Fruit fly (Drosophila melanogaster) whole organism, embryonic: ENCODE results near the gene CG4297.
A peak's percentile ranks its signal among the peaks of the same experiment; 100 is the strongest.

ENCODE experiments used
- Aef1 ChIP-seq: fragments of 200-800 bp; sonication (Bioruptor generic); IDR thresholded peaks from 3 replicates; pipeline ENCODE4 v1.3.6; 2022; ENCODE audit warnings: missing biosample characterization, missing genetic modification characterization
- Antp ChIP-seq: fragments of 200-800 bp; sonication (Bioruptor generic); optimal IDR thresholded peaks from 3 replicates; lab custom pipeline; 2016; ENCODE audit warnings: missing biosample characterization, missing genetic modification characterization
- Atf3 ChIP-seq: fragments of 200-800 bp; sonication (Bioruptor generic); optimal IDR thresholded peaks from 3 replicates; lab custom pipeline; 2016; ENCODE audit warnings: missing biosample characterization, missing genetic modification characterization
- CG11456 ChIP-seq: fragments of 200-800 bp; sonication (Bioruptor generic); IDR thresholded peaks from 3 replicates; pipeline ENCODE4 v1.3.6; 2022; ENCODE audit warnings: missing biosample characterization, missing genetic modification characterization
- CG11695 ChIP-seq: fragments of 200-800 bp; sonication (Bioruptor generic); IDR thresholded peaks from 3 replicates; pipeline ENCODE4 v1.3.6; 2022; ENCODE audit warnings: missing biosample characterization, missing genetic modification characterization
- CG12391 ChIP-seq: fragments of 200-800 bp; sonication (Bioruptor generic); optimal IDR thresholded peaks from 3 replicates; lab custom pipeline; 2018; ENCODE audit warnings: missing biosample characterization, mild to moderate bottlenecking, missing genetic modification characterization, moderate library complexity
- CG12942 ChIP-seq: fragments of 200-800 bp; sonication (Bioruptor generic); optimal IDR thresholded peaks from 3 replicates; lab custom pipeline; 2016; ENCODE audit warnings: missing biosample characterization, missing genetic modification characterization
- CG1529 ChIP-seq: fragments of 200-800 bp; sonication (Bioruptor generic); optimal IDR thresholded peaks from 3 replicates; lab custom pipeline; 2018; ENCODE audit warnings: missing biosample characterization, missing genetic modification characterization
- CG1602 ChIP-seq: fragments of 200-800 bp; sonication (Bioruptor generic); optimal IDR thresholded peaks from 3 replicates; lab custom pipeline; 2016; ENCODE audit warnings: missing biosample characterization, missing genetic modification characterization
- CG18619 ChIP-seq: fragments of 200-800 bp; sonication (Bioruptor generic); optimal IDR thresholded peaks from 3 replicates; lab custom pipeline; 2017; ENCODE audit warnings: missing biosample characterization, mild to moderate bottlenecking, missing genetic modification characterization
- CG34224 ChIP-seq: fragments of 200-800 bp; sonication (Bioruptor generic); IDR thresholded peaks from 3 replicates; pipeline ENCODE4 v1.3.6; 2022; ENCODE audit warnings: missing biosample characterization, missing genetic modification characterization; ENCODE audit not compliant: partially characterized antibody
- CG43689 ChIP-seq: fragments of 200-800 bp; sonication (Bioruptor generic); IDR thresholded peaks from 2 replicates; pipeline ENCODE4 v1.3.6; 2022; ENCODE audit warnings: missing biosample characterization, missing genetic modification characterization
- CG6175 ChIP-seq: fragments of 200-800 bp; sonication (Bioruptor generic); IDR thresholded peaks from 3 replicates; pipeline ENCODE4 v1.3.6; 2022; ENCODE audit warnings: missing biosample characterization, missing genetic modification characterization
- CG6683 ChIP-seq: fragments of 200-800 bp; sonication (Bioruptor generic); optimal IDR thresholded peaks from 2 replicates; lab custom pipeline; 2017; ENCODE audit warnings: missing biosample characterization, mild to moderate bottlenecking, missing genetic modification characterization, missing genetic modification reagents
- CG6765 ChIP-seq: fragments of 200-800 bp; sonication (Bioruptor generic); optimal IDR thresholded peaks from 3 replicates; lab custom pipeline; 2017; ENCODE audit warnings: missing biosample characterization, mild to moderate bottlenecking, missing genetic modification characterization
- CG6813 ChIP-seq: fragments of 200-800 bp; sonication (Bioruptor generic); optimal IDR thresholded peaks from 2 replicates; lab custom pipeline; 2017; ENCODE audit warnings: missing biosample characterization, missing genetic modification characterization, mild to moderate bottlenecking, moderate library complexity, missing genetic modification reagents
- CG7745 ChIP-seq: fragments of 200-800 bp; sonication (Bioruptor generic); optimal IDR thresholded peaks from 2 replicates; lab custom pipeline; 2018; ENCODE audit warnings: missing biosample characterization, mild to moderate bottlenecking, missing genetic modification characterization, moderate library complexity
- CG9609 ChIP-seq: fragments of 200-800 bp; sonication (Bioruptor generic); optimal IDR thresholded peaks from 3 replicates; lab custom pipeline; 2016; ENCODE audit warnings: missing biosample characterization, missing genetic modification characterization
- CG9727 ChIP-seq: fragments of 200-800 bp; sonication (Bioruptor generic); optimal IDR thresholded peaks from 3 replicates; lab custom pipeline; 2017; ENCODE audit warnings: missing biosample characterization, mild to moderate bottlenecking, missing genetic modification characterization
- CHES-1-like ChIP-seq: fragments of 200-800 bp; sonication (Bioruptor generic); optimal IDR thresholded peaks from 2 replicates; lab custom pipeline; 2016; ENCODE audit warnings: missing biosample characterization, missing genetic modification characterization
- ERR ChIP-seq: fragments of 200-800 bp; sonication (Bioruptor generic); optimal IDR thresholded peaks from 2 replicates; lab custom pipeline; 2016; ENCODE audit warnings: missing biosample characterization, missing genetic modification characterization
- Eip74EF ChIP-seq, 2 experiments: fragments of 200-800 bp in 1 of 2; fragments of >200 bp in 1 of 2; sonication (Bioruptor generic) in 1 of 2; optimal IDR thresholded peaks; 2 replicates each; lab custom pipeline; 2017 to 2019; ENCODE audit warnings: missing biosample characterization in 2 of 2, missing genetic modification characterization in 2 of 2, mild to moderate bottlenecking in 1 of 2, moderate library complexity in 1 of 2
- Elba2 ChIP-seq: fragments of 200-800 bp; sonication (Bioruptor generic); optimal IDR thresholded peaks from 3 replicates; lab custom pipeline; 2016; ENCODE audit warnings: missing biosample characterization, missing genetic modification characterization
- Fer1 ChIP-seq: fragments of 200-800 bp; sonication (Bioruptor generic); optimal IDR thresholded peaks from 2 replicates; lab custom pipeline; 2017; ENCODE audit warnings: missing biosample characterization, mild to moderate bottlenecking, missing genetic modification characterization
- GATAe ChIP-seq: fragments of 200-800 bp; sonication (Bioruptor generic); conservative IDR thresholded peaks from 2 replicates; pipeline ENCODE4 v1.3.6; 2022; ENCODE audit warnings: missing biosample characterization, missing genetic modification characterization
- Gug ChIP-seq: fragments of 200-800 bp; sonication (Bioruptor generic); IDR thresholded peaks from 4 replicates; pipeline ENCODE4 v1.3.6; 2022; ENCODE audit warnings: missing biosample characterization, missing genetic modification characterization
- HHEX ChIP-seq: fragments of 200-800 bp; sonication (Bioruptor generic); optimal IDR thresholded peaks from 3 replicates; lab custom pipeline; 2017; ENCODE audit warnings: missing biosample characterization, mild to moderate bottlenecking, missing genetic modification characterization, missing genetic modification reagents
- NC2β ChIP-seq: fragments of 200-800 bp; sonication (Bioruptor generic); optimal IDR thresholded peaks from 2 replicates; lab custom pipeline; 2016; ENCODE audit warnings: missing biosample characterization, missing genetic modification characterization
- Sin3A ChIP-seq: fragments of >200 bp; optimal IDR thresholded peaks from 2 replicates; lab custom pipeline; 2018
- Stat92E ChIP-seq, 3 experiments: fragments of >200 bp in 2 of 3; fragments of 200-800 bp in 1 of 3; sonication (Bioruptor generic) in 1 of 3; optimal IDR thresholded peaks; 2 replicates each; lab custom pipeline; 2017 to 2019; ENCODE audit warnings: missing biosample characterization in 3 of 3, missing genetic modification characterization in 3 of 3, mild to moderate bottlenecking in 1 of 3, moderate library complexity in 1 of 3
- Tbp ChIP-seq: fragments of >200 bp; optimal IDR thresholded peaks from 2 replicates; lab custom pipeline; 2018; ENCODE audit warnings: missing biosample characterization, missing genetic modification characterization
- chif ChIP-seq, 2 experiments: fragments of 200-800 bp; sonication (Bioruptor generic); optimal IDR thresholded peaks; 3 replicates each; lab custom pipeline; 2016; ENCODE audit warnings: missing biosample characterization in 2 of 2, missing genetic modification characterization in 2 of 2
- chinmo ChIP-seq: fragments of 200-800 bp; sonication (Bioruptor generic); IDR thresholded peaks from 4 replicates; pipeline ENCODE4 v1.3.6; 2022; ENCODE audit warnings: missing biosample characterization, missing genetic modification characterization; ENCODE audit not compliant: partially characterized antibody
- cwo ChIP-seq: fragments of 200-800 bp; sonication (Bioruptor generic); optimal IDR thresholded peaks from 3 replicates; lab custom pipeline; 2017; ENCODE audit warnings: missing biosample characterization, missing genetic modification characterization, mild to moderate bottlenecking, moderate library complexity, missing genetic modification reagents
- dimm ChIP-seq: fragments of 200-800 bp; sonication (Bioruptor generic); IDR thresholded peaks from 2 replicates; pipeline ENCODE4 v1.3.6; 2022; ENCODE audit warnings: missing biosample characterization, missing genetic modification characterization
- disco-r ChIP-seq: fragments of 200-800 bp; sonication (Bioruptor generic); optimal IDR thresholded peaks from 2 replicates; lab custom pipeline; 2016; ENCODE audit warnings: missing biosample characterization, missing genetic modification characterization
- dmrt11E ChIP-seq: fragments of 200-800 bp; sonication (Bioruptor generic); optimal IDR thresholded peaks from 3 replicates; lab custom pipeline; 2018; ENCODE audit warnings: missing biosample characterization, mild to moderate bottlenecking, missing genetic modification characterization, moderate library complexity
- esg ChIP-seq: fragments of 200-800 bp; sonication (Bioruptor generic); conservative IDR thresholded peaks from 2 replicates; pipeline ENCODE4 v1.3.6; 2022; ENCODE audit warnings: missing biosample characterization, missing genetic modification characterization
- gcm ChIP-seq: fragments of 200-800 bp; sonication (Bioruptor generic); optimal IDR thresholded peaks from 2 replicates; lab custom pipeline; 2019; ENCODE audit warnings: missing biosample characterization, mild to moderate bottlenecking, missing genetic modification characterization, moderate library complexity
- ham ChIP-seq: fragments of 200-800 bp; sonication (Bioruptor generic); IDR thresholded peaks from 2 replicates; pipeline ENCODE4 v1.3.6; 2022; ENCODE audit warnings: missing biosample characterization, missing genetic modification characterization
- lmd ChIP-seq: fragments of 200-800 bp; sonication (Bioruptor generic); IDR thresholded peaks from 2 replicates; pipeline ENCODE4 v1.3.6; 2022; ENCODE audit warnings: missing biosample characterization, missing genetic modification characterization
- luna ChIP-seq: fragments of 200-800 bp; sonication (Bioruptor generic); optimal IDR thresholded peaks from 2 replicates; lab custom pipeline; 2016; ENCODE audit warnings: missing biosample characterization, missing genetic modification characterization
- onecut ChIP-seq: fragments of 200-800 bp; sonication (Bioruptor generic); IDR thresholded peaks from 2 replicates; pipeline ENCODE4 v1.3.6; 2022; ENCODE audit warnings: missing biosample characterization, missing genetic modification characterization
- ro ChIP-seq: fragments of 200-800 bp; sonication (Bioruptor generic); IDR thresholded peaks from 2 replicates; pipeline ENCODE4 v1.3.6; 2022; ENCODE audit warnings: missing biosample characterization, missing genetic modification characterization
- row ChIP-seq: fragments of 200-800 bp; sonication (Bioruptor generic); IDR thresholded peaks from 3 replicates; pipeline ENCODE4 v1.3.6; 2022; ENCODE audit warnings: missing biosample characterization, missing genetic modification characterization
- salm ChIP-seq: fragments of 200-800 bp; sonication (Bioruptor generic); optimal IDR thresholded peaks from 2 replicates; lab custom pipeline; 2018; ENCODE audit warnings: missing biosample characterization, mild to moderate bottlenecking, missing genetic modification characterization
- schlank ChIP-seq: fragments of 200-800 bp; sonication (Bioruptor generic); optimal IDR thresholded peaks from 2 replicates; lab custom pipeline; 2018; ENCODE audit warnings: missing biosample characterization, mild to moderate bottlenecking, missing genetic modification characterization
- unc-4 ChIP-seq: fragments of 200-800 bp; sonication (Bioruptor generic); IDR thresholded peaks from 2 replicates; pipeline ENCODE4 v1.3.6; 2022; ENCODE audit warnings: missing biosample characterization, missing genetic modification characterization; ENCODE audit not compliant: partially characterized antibody
- vfl ChIP-seq: fragments of 200-800 bp; sonication (Bioruptor generic); optimal IDR thresholded peaks from 2 replicates; lab custom pipeline; 2016; ENCODE audit warnings: missing biosample characterization, missing genetic modification characterization

Gene CG4297

dm6 chr2L:441927-442691, 29.9 kb downstream of the CG4297 start (continued):
- TF ChIP-seq CG18619 (GFP tag; lab: Kevin White, UChicago) (peak; percentile 56), Eip74EF (GFP tag; optimal IDR thresholded peaks at IDR 0.05; lab: Kevin White, UChicago) (peak in 1 of 2 experiments; percentile 33), Sin3A (no peak), esg (peak; percentile 87), CG7745 (tag; lab: Kevin White, UChicago) (no peak), luna (GFP tag; lab: Kevin White, UChicago) (no peak), GATAe (GFP tag; lab: Robert Waterston, UW) (no peak), NC2β (GFP tag; lab: Kevin White, UChicago) (peak; percentile 83), Elba2 (GFP tag; lab: Kevin White, UChicago) (peak; percentile 13), CG1529 (GFP tag; lab: Kevin White, UChicago) (peak; percentile 81), Antp (peak; percentile 89), CG6765 (no peak), chif (GFP tag; optimal IDR thresholded peaks at IDR 0.05; lab: Kevin White, UChicago) (peak; percentile 78 to 94), CG1602 (peak; percentile 83), CG6683 (GFP tag; lab: Kevin White, UChicago) (no peak), ro (GFP tag; lab: Robert Waterston, UW) (peak; percentile 62; the same call in 1 of the 2 replicates), CG6813 (GFP tag; lab: Kevin White, UChicago) (peak; percentile 80), cwo (peak; percentile 44), CG43689 (GFP tag; lab: Robert Waterston, UW) (peak; percentile 28; the same call in 1 of the 2 replicates), Atf3 (GFP tag; lab: Kevin White, UChicago) (peak; percentile 84), onecut (GFP tag; lab: Robert Waterston, UW) (peak; percentile 80), gcm (GFP tag; lab: Kevin White, UChicago) (peak; percentile 86), Stat92E (GFP tag; optimal IDR thresholded peaks at IDR 0.05; lab: Kevin White, UChicago) (peak in 1 of 3 experiments; percentile 64), vfl (GFP tag; lab: Kevin White, UChicago) (peak; percentile 54), Tbp (GFP tag; lab: Kevin White, UChicago) (no peak), CG12942 (GFP tag; lab: Kevin White, UChicago) (peak; percentile 79), disco-r (GFP tag; lab: Kevin White, UChicago) (no peak), row (GFP tag; lab: Robert Waterston, UW) (peak; percentile 83), CG11695 (peak; percentile 53; the same call in 1 of the 3 replicates), Gug (peak; percentile 84; the same call in 3 of the 4 replicates), ham (GFP tag; lab: Robert Waterston, UW) (no peak), dimm (GFP tag; lab: Robert Waterston, UW) (peak; percentile 35; the same call in 1 of the 2 replicates), CG9727 (peak; percentile 85), CHES-1-like (GFP tag; lab: Kevin White, UChicago) (peak; percentile 78), CG12391 (tag; lab: Kevin White, UChicago) (peak; percentile 87), ERR (GFP tag; lab: Kevin White, UChicago) (peak; percentile 27), Fer1 (GFP tag; lab: Kevin White, UChicago) (no peak), dmrt11E (peak; percentile 90), Aef1 (GFP tag; lab: Robert Waterston, UW) (peak; percentile 67), CG11456 (GFP tag; lab: Robert Waterston, UW) (0 out of 3 replicates have a peak, but pooled peaks have one; percentile 56), CG34224 (GFP tag; lab: Robert Waterston, UW) (no peak), chinmo (GFP tag; lab: Robert Waterston, UW) (peak; percentile 82; the same call in 2 of the 4 replicates), lmd (GFP tag; lab: Robert Waterston, UW) (peak; percentile 77), salm (tag; lab: Kevin White, UChicago) (peak; percentile 73), CG6175 (GFP tag; lab: Robert Waterston, UW) (peak; percentile 11; the same call in 1 of the 3 replicates), schlank (tag; lab: Kevin White, UChicago) (no peak), HHEX (GFP tag; lab: Kevin White, UChicago) (peak; percentile 71), unc-4 (GFP tag; lab: Robert Waterston, UW) (no peak), CG9609 (peak; percentile 85)
